Worm (Caenorhabditis elegans): ENCODE data around the gene col-167.

DNA sequence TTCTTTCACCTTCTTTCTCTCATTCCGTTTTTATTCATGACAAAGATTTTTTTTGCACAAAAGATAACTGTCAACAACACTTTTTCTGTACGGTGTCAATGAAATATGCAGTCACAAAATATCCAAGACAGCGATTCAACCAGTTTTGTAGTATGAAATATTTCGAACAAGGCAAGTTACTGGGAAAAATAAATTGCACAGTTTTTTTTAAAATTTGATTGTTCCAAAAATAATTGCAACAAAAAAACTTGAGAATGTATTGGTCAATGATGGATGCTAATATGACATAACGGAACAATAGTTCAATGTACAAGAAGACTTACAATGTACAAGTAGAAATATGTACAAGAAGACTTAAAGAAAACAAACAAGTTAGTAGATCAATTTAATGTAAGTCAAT is 22.5 kb downstream of the col-167 start:
- TF ChIP-seq lin-13 (GFP tag; optimal IDR thresholded peaks at IDR 0.05) (no peak), unc-62 (GFP tag; optimal IDR thresholded peaks at IDR 0.05) (no peak), nhr-237 (tag; optimal IDR thresholded peaks at IDR 0.05) (no peak), nhr-12 (tag; optimal IDR thresholded peaks at IDR 0.05) (no peak), skn-1 (tag; optimal IDR thresholded peaks at IDR 0.05) (no peak)
